Worm (Caenorhabditis elegans): ENCODE results near the gene spig-3.
"Not testable (repeated sequence)": the region's sequence is repeated elsewhere in the genome, so short reads cannot be mapped to it uniquely, and the experiment has no call there.

Gene spig-3

ce11 chrV:14282222-14282709 is 17.2 kb downstream of the spig-3 start, which contains the start of the genes srt-74 and F40G12.9:
TSS of gene srt-74 (minus strand) at chrV:14282322.
TSS of gene F40G12.9 (plus strand) at chrV:14282659.
- TF ChIP-seq ets-7 (tag; optimal IDR thresholded peaks at IDR 0.05): no peak
- no peak for TF ChIP-seq hmg-4 (GFP tag; optimal IDR thresholded peaks at IDR 0.05)
- TF ChIP-seq aly-1 (tag; optimal IDR thresholded peaks at IDR 0.05): no peak
- no peak for TF ChIP-seq ceh-13 (GFP tag; optimal IDR thresholded peaks at IDR 0.05)
- TF ChIP-seq F13C5.2 (tag; optimal IDR thresholded peaks at IDR 0.05): no peak
- TF ChIP-seq ama-1 (optimal IDR thresholded peaks at IDR 0.05): no peak

- TF ChIP-seq flt-1 (GFP tag; IDR thresholded peaks at IDR 0.05) (no peak), tra-4 (tag; optimal IDR thresholded peaks at IDR 0.05) (no peak), B0310.2 (tag; optimal IDR thresholded peaks at IDR 0.05) (no peak), ets-7 (tag; optimal IDR thresholded peaks at IDR 0.05) (no peak), F13C5.2 (tag; optimal IDR thresholded peaks at IDR 0.05) (no peak), pes-1 (GFP tag; IDR thresholded peaks at IDR 0.05) (no peak), hnd-1 (tag; optimal IDR thresholded peaks at IDR 0.05) (no peak), tbx-11 (GFP tag; IDR thresholded peaks at IDR 0.05) (no peak), ama-1 (optimal IDR thresholded peaks at IDR 0.05) (no peak), aly-1 (tag; optimal IDR thresholded peaks at IDR 0.05) (no peak), ceh-36 (tag; optimal IDR thresholded peaks at IDR 0.05) (no peak), hmbx-1 (tag; optimal IDR thresholded peaks at IDR 0.05) (no peak), tbx-37 (GFP tag; conservative IDR thresholded peaks at IDR 0.05) (no peak), hmg-4 (GFP tag; optimal IDR thresholded peaks at IDR 0.05) (no peak), ceh-13 (GFP tag; optimal IDR thresholded peaks at IDR 0.05) (no peak), sea-1 (GFP tag; conservative IDR thresholded peaks at IDR 0.05) (no peak), scrt-1 (GFP tag; IDR thresholded peaks at IDR 0.05) (no peak)
Measured at ce11 chrV:14279777-14280176, 19.7 kb downstream of the spig-3 start, which contains the start of gene srt-33. TSS of gene srt-33 (minus strand) at chrV:14279877.

ce11 chrV:14274268-14274667 is 25.2 kb downstream of the spig-3 start, which contains the start of gene F40G12.7:
TSS of gene F40G12.7 (plus strand) at chrV:14274568.
- TF ChIP-seq hnd-1 (tag; optimal IDR thresholded peaks at IDR 0.05); B0310.2 (tag; optimal IDR thresholded peaks at IDR 0.05); hmg-4 (GFP tag; optimal IDR thresholded peaks at IDR 0.05): not testable (repeated sequence)

- TF ChIP-seq B0310.2 (tag; optimal IDR thresholded peaks at IDR 0.05) (no peak), F13C5.2 (tag; optimal IDR thresholded peaks at IDR 0.05) (no peak), hmbx-1 (tag; optimal IDR thresholded peaks at IDR 0.05) (no peak), scrt-1 (GFP tag; IDR thresholded peaks at IDR 0.05) (no peak), tra-4 (tag; optimal IDR thresholded peaks at IDR 0.05) (no peak), hnd-1 (tag; optimal IDR thresholded peaks at IDR 0.05) (no peak), tbx-37 (GFP tag; conservative IDR thresholded peaks at IDR 0.05) (no peak), ets-7 (tag; optimal IDR thresholded peaks at IDR 0.05) (no peak), sea-1 (GFP tag; conservative IDR thresholded peaks at IDR 0.05) (no peak), pes-1 (GFP tag; IDR thresholded peaks at IDR 0.05) (no peak), ama-1 (optimal IDR thresholded peaks at IDR 0.05) (no peak), ceh-13 (GFP tag; optimal IDR thresholded peaks at IDR 0.05) (no peak), aly-1 (tag; optimal IDR thresholded peaks at IDR 0.05) (no peak)
Measured at ce11 chrV:14273019-14273418, 26.4 kb downstream of the spig-3 start, which contains the start of gene F40G12.6. TSS of gene F40G12.6 (minus strand) at chrV:14273119.

- TF ChIP-seq hmbx-1 (tag; optimal IDR thresholded peaks at IDR 0.05): no peak
- no peak for TF ChIP-seq pes-1 (GFP tag; IDR thresholded peaks at IDR 0.05)
- TF ChIP-seq flt-1 (GFP tag; IDR thresholded peaks at IDR 0.05): no peak
- no peak for TF ChIP-seq hmg-4 (GFP tag; optimal IDR thresholded peaks at IDR 0.05)
- TF ChIP-seq F13C5.2 (tag; optimal IDR thresholded peaks at IDR 0.05): no peak
- no peak for TF ChIP-seq tbx-37 (GFP tag; conservative IDR thresholded peaks at IDR 0.05)
- TF ChIP-seq tra-4 (tag; optimal IDR thresholded peaks at IDR 0.05): no peak
- TF ChIP-seq hnd-1 (tag; optimal IDR thresholded peaks at IDR 0.05): no peak
- no peak for TF ChIP-seq sea-1 (GFP tag; conservative IDR thresholded peaks at IDR 0.05)
- no peak for TF ChIP-seq scrt-1 (GFP tag; IDR thresholded peaks at IDR 0.05)
- TF ChIP-seq ceh-36 (tag; optimal IDR thresholded peaks at IDR 0.05): no peak
- TF ChIP-seq ama-1 (optimal IDR thresholded peaks at IDR 0.05): no peak
- no peak for TF ChIP-seq ceh-13 (GFP tag; optimal IDR thresholded peaks at IDR 0.05)
Measured at ce11 chrV:14270729-14271128, 28.7 kb downstream of the spig-3 start, which contains the start of gene F40G12.5. TSS of gene F40G12.5 (minus strand) at chrV:14270829.

- TF ChIP-seq hnd-1 (tag; optimal IDR thresholded peaks at IDR 0.05) (no peak), pes-1 (GFP tag; IDR thresholded peaks at IDR 0.05) (no peak), ets-7 (tag; optimal IDR thresholded peaks at IDR 0.05) (no peak)
Measured at ce11 chrV:14268616-14269015, 30.9 kb downstream of the spig-3 start, which contains the start of gene F40G12.4. TSS of gene F40G12.4 (minus strand) at chrV:14268716.

- no peak for TF ChIP-seq flt-1 (GFP tag; IDR thresholded peaks at IDR 0.05)
- TF ChIP-seq ceh-13 (GFP tag; optimal IDR thresholded peaks at IDR 0.05): no peak
- TF ChIP-seq tbx-11 (GFP tag; IDR thresholded peaks at IDR 0.05): no peak
- no peak for TF ChIP-seq hnd-1 (tag; optimal IDR thresholded peaks at IDR 0.05)
- no peak for TF ChIP-seq sea-1 (GFP tag; conservative IDR thresholded peaks at IDR 0.05)
- no peak for TF ChIP-seq hmg-4 (GFP tag; optimal IDR thresholded peaks at IDR 0.05)
- TF ChIP-seq scrt-1 (GFP tag; IDR thresholded peaks at IDR 0.05): no peak
- TF ChIP-seq pes-1 (GFP tag; IDR thresholded peaks at IDR 0.05): no peak
- TF ChIP-seq B0310.2 (tag; optimal IDR thresholded peaks at IDR 0.05): no peak
- no peak for TF ChIP-seq F13C5.2 (tag; optimal IDR thresholded peaks at IDR 0.05)
- TF ChIP-seq tbx-37 (GFP tag; conservative IDR thresholded peaks at IDR 0.05): no peak
- no peak for TF ChIP-seq tra-4 (tag; optimal IDR thresholded peaks at IDR 0.05)
- no peak for TF ChIP-seq ama-1 (optimal IDR thresholded peaks at IDR 0.05)
- no peak for TF ChIP-seq hmbx-1 (tag; optimal IDR thresholded peaks at IDR 0.05)
- TF ChIP-seq ceh-36 (tag; optimal IDR thresholded peaks at IDR 0.05): no peak
- TF ChIP-seq aly-1 (tag; optimal IDR thresholded peaks at IDR 0.05): no peak
- TF ChIP-seq ets-7 (tag; optimal IDR thresholded peaks at IDR 0.05): no peak
Measured at ce11 chrV:14267326-14267942, 32.0 kb downstream of the spig-3 start.

Measured in whole organism, early embryonic.